Fruit fly (Drosophila melanogaster): ENCODE data around the gene CG7016.

DNA sequence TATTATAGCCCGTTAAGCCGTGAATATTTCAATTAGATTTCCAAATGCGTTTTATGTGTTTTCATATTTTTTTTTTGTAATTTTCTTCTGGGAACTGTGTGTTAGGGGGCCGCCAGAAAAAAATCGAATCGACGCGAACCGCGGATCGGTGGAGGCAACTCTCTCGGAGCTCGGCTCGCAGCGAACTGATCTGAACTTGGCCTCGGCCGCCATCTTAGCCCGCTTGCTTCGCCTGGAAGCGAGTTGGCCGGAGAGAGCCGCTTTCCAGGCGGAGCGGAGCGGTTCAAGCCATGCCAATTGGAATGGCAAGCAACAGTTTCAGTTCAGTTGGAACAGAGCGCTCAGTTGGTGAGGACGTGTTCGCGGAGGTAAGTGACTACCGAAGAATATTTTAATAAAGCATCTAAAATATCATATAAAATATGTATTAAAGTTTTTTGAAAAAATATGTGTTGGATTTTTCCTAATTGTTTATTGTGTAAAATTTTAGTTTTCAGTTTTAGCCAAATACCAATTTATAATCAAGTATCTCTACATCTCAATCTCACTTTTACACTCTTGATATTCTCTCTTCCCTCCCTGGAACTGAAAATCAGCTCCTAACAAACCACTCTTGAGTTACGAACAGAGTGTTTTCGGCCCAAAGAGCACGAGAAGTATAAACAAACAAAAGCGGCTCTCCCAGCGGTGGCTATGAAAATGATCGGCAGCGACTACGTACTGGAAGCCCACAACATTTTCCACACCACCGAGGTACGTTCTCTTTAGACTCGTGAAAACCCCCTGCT lies 31.9 kb downstream of the CG7016 start, which contains the start of the genes CG31121 and CG11069:
- TF ChIP-seq psq (optimal IDR thresholded peaks at IDR 0.05) = no peak
- TF ChIP-seq h (optimal IDR thresholded peaks at IDR 0.05) = no peak
- TF ChIP-seq insv (optimal IDR thresholded peaks at IDR 0.05) = no peak
- TF ChIP-seq Myc (optimal IDR thresholded peaks at IDR 0.05) = no peak

Data from Kc167 (cell line).